Fruit fly (Drosophila melanogaster) whole organism, prepupa: ENCODE measurements around the gene ghi.

Experiments
- Blimp-1 ChIP-seq: fragments of 200-800 bp; sonication (Bioruptor generic); optimal IDR thresholded peaks from 3 replicates; lab custom pipeline; 2017; ENCODE audit warnings: missing biosample characterization, missing genetic modification characterization, mild to moderate bottlenecking, moderate library complexity, missing genetic modification reagents
- CG10631 ChIP-seq: fragments of 200-800 bp; sonication (Bioruptor generic); optimal IDR thresholded peaks from 2 replicates; lab custom pipeline; 2016; ENCODE audit warnings: missing biosample characterization, missing genetic modification characterization
- CG11294 ChIP-seq: fragments of 200-800 bp; sonication (Bioruptor generic); IDR thresholded peaks from 2 replicates; pipeline ENCODE4 v1.3.6; 2022; ENCODE audit warnings: missing biosample characterization, missing genetic modification characterization
- CG1621 ChIP-seq: fragments of 200-800 bp; sonication (Bioruptor generic); optimal IDR thresholded peaks from 3 replicates; lab custom pipeline; 2018; ENCODE audit warnings: missing biosample characterization, mild to moderate bottlenecking, missing genetic modification characterization
- CG3032 ChIP-seq: fragments of 200-800 bp; optimal IDR thresholded peaks from 2 replicates; lab custom pipeline; 2019; ENCODE audit warnings: missing biosample characterization, mild to moderate bottlenecking, missing genetic modification characterization, moderate library complexity
- CG31627 ChIP-seq: fragments of 200-800 bp; sonication (Bioruptor generic); optimal IDR thresholded peaks from 3 replicates; lab custom pipeline; 2016; ENCODE audit warnings: missing biosample characterization, missing genetic modification characterization
- CG32006 ChIP-seq: fragments of 200-800 bp; sonication (Bioruptor generic); optimal IDR thresholded peaks from 3 replicates; lab custom pipeline; 2017; ENCODE audit warnings: missing biosample characterization, mild to moderate bottlenecking, missing genetic modification characterization
- CG6276 ChIP-seq: fragments of 200-800 bp; sonication (Bioruptor generic); optimal IDR thresholded peaks from 2 replicates; lab custom pipeline; 2017; ENCODE audit warnings: missing biosample characterization, mild to moderate bottlenecking, missing genetic modification characterization
- CG6792 ChIP-seq: fragments of 200-800 bp; sonication (Bioruptor generic); optimal IDR thresholded peaks from 3 replicates; lab custom pipeline; 2016; ENCODE audit warnings: missing biosample characterization, missing genetic modification characterization
- CG6808 ChIP-seq: fragments of 200-800 bp; sonication (Bioruptor generic); optimal IDR thresholded peaks from 3 replicates; lab custom pipeline; 2017; ENCODE audit warnings: missing biosample characterization, missing genetic modification characterization, mild to moderate bottlenecking, moderate library complexity, missing genetic modification reagents
- CG6854 ChIP-seq: fragments of 200-800 bp; sonication (Bioruptor generic); optimal IDR thresholded peaks from 2 replicates; lab custom pipeline; 2017; ENCODE audit warnings: missing biosample characterization, mild to moderate bottlenecking, missing genetic modification characterization
- CG8119 ChIP-seq: fragments of 200-800 bp; sonication (Bioruptor generic); IDR thresholded peaks from 3 replicates; pipeline ENCODE4 v1.3.6; 2022; ENCODE audit warnings: missing biosample characterization, missing genetic modification characterization
- Eip78C ChIP-seq: fragments of 200-800 bp; sonication (Bioruptor generic); peaks from one replicate; lab custom pipeline; 2016; ENCODE audit warnings: missing biosample characterization, missing genetic modification characterization
- Ets21C ChIP-seq: fragments of 200-800 bp; sonication (Bioruptor generic); optimal IDR thresholded peaks from 3 replicates; lab custom pipeline; 2016; ENCODE audit warnings: missing biosample characterization, missing genetic modification characterization
- Ets96B ChIP-seq: fragments of 200-800 bp; optimal IDR thresholded peaks from 2 replicates; lab custom pipeline; 2019; ENCODE audit warnings: missing biosample characterization, mild to moderate bottlenecking, missing genetic modification characterization, moderate library complexity
- Gug ChIP-seq: fragments of 200-800 bp; sonication (Bioruptor generic); IDR thresholded peaks from 2 replicates; pipeline ENCODE4 v1.3.6; 2022; ENCODE audit warnings: missing biosample characterization, missing genetic modification characterization
- Hr39 ChIP-seq: fragments of 200-800 bp; sonication (Bioruptor generic); optimal IDR thresholded peaks from 2 replicates; lab custom pipeline; 2016; ENCODE audit warnings: missing biosample characterization, missing genetic modification characterization
- Met ChIP-seq: fragments of 200-800 bp; sonication (Bioruptor generic); optimal IDR thresholded peaks from 3 replicates; lab custom pipeline; 2016; ENCODE audit warnings: missing biosample characterization, missing genetic modification characterization
- OdsH ChIP-seq: fragments of 200-800 bp; sonication (Bioruptor generic); optimal IDR thresholded peaks from 3 replicates; lab custom pipeline; 2016; ENCODE audit warnings: missing biosample characterization, missing genetic modification characterization
- Smox ChIP-seq: fragments of 200-800 bp; sonication (Bioruptor generic); optimal IDR thresholded peaks from 3 replicates; lab custom pipeline; 2016; ENCODE audit warnings: missing biosample characterization, missing genetic modification characterization
- Sox102F ChIP-seq: fragments of 200-800 bp; sonication (Bioruptor generic); optimal IDR thresholded peaks from 2 replicates; lab custom pipeline; 2016; ENCODE audit warnings: missing biosample characterization, mild to moderate bottlenecking, missing genetic modification characterization
- Sox14 ChIP-seq: fragments of 200-800 bp; sonication (Bioruptor generic); optimal IDR thresholded peaks from 3 replicates; lab custom pipeline; 2016; ENCODE audit warnings: missing biosample characterization, missing genetic modification characterization
- achi ChIP-seq: fragments of 200-800 bp; sonication (Bioruptor generic); optimal IDR thresholded peaks from 3 replicates; lab custom pipeline; 2016; ENCODE audit warnings: missing biosample characterization, missing genetic modification characterization
- cyc ChIP-seq: fragments of 200-800 bp; sonication (Bioruptor generic); optimal IDR thresholded peaks from 3 replicates; lab custom pipeline; 2016; ENCODE audit warnings: missing biosample characterization, missing genetic modification characterization
- dac ChIP-seq: fragments of 200-800 bp; sonication (Bioruptor generic); optimal IDR thresholded peaks from 2 replicates; lab custom pipeline; 2017; ENCODE audit warnings: missing biosample characterization, mild to moderate bottlenecking, missing genetic modification characterization
- dsx ChIP-seq: fragments of 200-800 bp; optimal IDR thresholded peaks from 3 replicates; lab custom pipeline; 2019; ENCODE audit warnings: missing biosample characterization, mild to moderate bottlenecking, missing genetic modification characterization, moderate library complexity; ENCODE audit not compliant: poor library complexity, severe bottlenecking
- esn ChIP-seq: fragments of 200-800 bp; sonication (Bioruptor generic); optimal IDR thresholded peaks from 2 replicates; lab custom pipeline; 2016; ENCODE audit warnings: missing biosample characterization, mild to moderate bottlenecking, missing genetic modification characterization, moderate library complexity
- fd85E ChIP-seq: fragments of 200-800 bp; sonication (Bioruptor generic); optimal IDR thresholded peaks from 3 replicates; lab custom pipeline; 2016; ENCODE audit warnings: missing biosample characterization, missing genetic modification characterization
- lz ChIP-seq: fragments of 200-800 bp; sonication (Bioruptor generic); optimal IDR thresholded peaks from 3 replicates; lab custom pipeline; 2016; ENCODE audit warnings: missing biosample characterization, missing genetic modification characterization
- pdm3 ChIP-seq: fragments of 200-800 bp; sonication (Bioruptor generic); optimal IDR thresholded peaks from 3 replicates; lab custom pipeline; 2016; ENCODE audit warnings: missing biosample characterization, missing genetic modification characterization
- salr ChIP-seq, 2 experiments: fragments of 200-800 bp; sonication (Bioruptor generic); optimal IDR thresholded peaks; 3 replicates each; lab custom pipeline; 2016 to 2018; ENCODE audit warnings: missing biosample characterization in 2 of 2, missing genetic modification characterization in 2 of 2, mild to moderate bottlenecking in 1 of 2
- spab ChIP-seq: fragments of 200-800 bp; sonication (Bioruptor generic); optimal IDR thresholded peaks from 2 replicates; lab custom pipeline; 2017; ENCODE audit warnings: missing biosample characterization, mild to moderate bottlenecking, missing genetic modification characterization, missing genetic modification reagents
- ss ChIP-seq, 2 experiments: fragments of 200-800 bp; sonication (Bioruptor generic); optimal IDR thresholded peaks; 2 replicates in 1 of 2; 3 replicates in 1 of 2; lab custom pipeline; 2017 to 2018; ENCODE audit warnings: mild to moderate bottlenecking in 2 of 2, missing biosample characterization in 2 of 2, missing genetic modification characterization in 2 of 2, moderate library complexity in 1 of 2
- svp ChIP-seq: fragments of 200-800 bp; sonication (Bioruptor generic); peaks from one replicate; lab custom pipeline; 2016; ENCODE audit warnings: missing biosample characterization, missing genetic modification characterization
- topi ChIP-seq: fragments of 200-800 bp; sonication (Bioruptor generic); optimal IDR thresholded peaks from 3 replicates; lab custom pipeline; 2016; ENCODE audit warnings: missing biosample characterization, missing genetic modification characterization
- vri ChIP-seq: fragments of 200-800 bp; sonication (Bioruptor generic); optimal IDR thresholded peaks from 3 replicates; lab custom pipeline; 2016; ENCODE audit warnings: missing biosample characterization, mild to moderate bottlenecking, missing genetic modification characterization

Gene ghi

dm6 chr3L:9438858-9439257 lies 12.8 kb upstream of the ghi start:
- TF ChIP-seq svp (no peak), CG1621 (no peak), ss (GFP tag; optimal IDR thresholded peaks at IDR 0.05; lab: Kevin White, UChicago) (no peak), CG8119 (GFP tag; lab: Robert Waterston, UW) (no peak), CG6854 (GFP tag; lab: Kevin White, UChicago) (no peak), Eip78C (GFP tag; lab: Kevin White, UChicago) (no peak), Sox14 (GFP tag; lab: Kevin White, UChicago) (no peak), CG11294 (GFP tag; lab: Robert Waterston, UW) (no peak), dsx (GFP tag; lab: Kevin White, UChicago) (no peak), salr (GFP tag; optimal IDR thresholded peaks at IDR 0.05; lab: Kevin White, UChicago) (no peak), Sox102F (GFP tag; lab: Kevin White, UChicago) (no peak)

dm6 chr3L:9441907-9442479 lies 9.7 kb upstream of the ghi start, which contains the start of the genes Bet3 and Nf-YA:
Bet3 (minus strand) TSS chr3L:9442267.
Nf-YA (minus strand) TSS chr3L:9442267.
- TF ChIP-seq Met (GFP tag; lab: Kevin White, UChicago) (peak; percentile 17), CG3032 (peak; percentile 43), CG6276 (GFP tag; lab: Kevin White, UChicago) (no peak), pdm3 (GFP tag; lab: Kevin White, UChicago) (no peak), CG10631 (GFP tag; lab: Kevin White, UChicago) (peak; percentile 13), Hr39 (GFP tag; lab: Kevin White, UChicago) (peak; percentile 52), CG8119 (GFP tag; lab: Robert Waterston, UW) (no peak), vri (no peak), Gug (no peak), Eip78C (GFP tag; lab: Kevin White, UChicago) (peak; percentile 30), spab (GFP tag; lab: Kevin White, UChicago) (no peak), CG6854 (GFP tag; lab: Kevin White, UChicago) (no peak), CG32006 (peak; percentile 25), CG31627 (GFP tag; lab: Kevin White, UChicago) (peak; percentile 44), achi (GFP tag; lab: Kevin White, UChicago) (peak; percentile 31), esn (GFP tag; lab: Kevin White, UChicago) (peak; percentile 42), Sox14 (GFP tag; lab: Kevin White, UChicago) (peak; percentile 48), dac (GFP tag; lab: Kevin White, UChicago) (no peak), OdsH (GFP tag; lab: Kevin White, UChicago) (peak; percentile 29), CG6792 (GFP tag; lab: Kevin White, UChicago) (peak; percentile 12), svp (peak; percentile 43), topi (peak; percentile 32), Ets96B (no peak), cyc (GFP tag; lab: Kevin White, UChicago) (peak; percentile 39), lz (peak; percentile 52), Blimp-1 (GFP tag; lab: Kevin White, UChicago) (peak; percentile 99), Smox (GFP tag; lab: Kevin White, UChicago) (no peak), CG6808 (GFP tag; lab: Kevin White, UChicago) (no peak), Ets21C (GFP tag; lab: Kevin White, UChicago) (peak; percentile 31)

- TF ChIP-seq CG8119 (GFP tag; lab: Robert Waterston, UW): no peak
- TF ChIP-seq Sox102F (GFP tag; lab: Kevin White, UChicago): no peak
- TF ChIP-seq CG3032: no peak
- TF ChIP-seq fd85E: no peak
- TF ChIP-seq CG32006: peak; percentile 26
- peak; percentile 68 for TF ChIP-seq svp
- TF ChIP-seq, all 60 proteins: peak for 2
Measured at dm6 chr3L:9442625-9443282, 8.9 kb upstream of the ghi start, which contains the start of gene Srg3. Srg3 (plus strand) TSS chr3L:9443232.
